ENCODE assay signal across 2 worm cellular contexts in genomic region chrII:5714807-5715206, ce11.
TF ChIP-seq lines count a peak whose summit lies in the region.

TSS of gene tiar-1 (minus strand) at chrII:5714823.
TSS of gene lelo-4 (plus strand) at chrII:5714924.

TF ChIP-seq in whole organism, L1 larva, 84 proteins besides CTCF, POLR2A, EP300 and RAD21 (continued from another document):
- TF ChIP-seq nhr-20 (tag; optimal IDR thresholded peaks at IDR 0.05; lab: Kevin White, UChicago) = peak; percentile 68
- no peak for TF ChIP-seq aha-1 (tag; optimal IDR thresholded peaks at IDR 0.05; lab: Kevin White, UChicago)
- no peak for TF ChIP-seq ceh-8 (GFP tag; optimal IDR thresholded peaks at IDR 0.05; lab: Kevin White, UChicago)
- no peak for TF ChIP-seq pax-3 (tag; optimal IDR thresholded peaks at IDR 0.05; lab: Kevin White, UChicago)
- peak; percentile 19 for TF ChIP-seq nhr-90 (tag; optimal IDR thresholded peaks at IDR 0.05; lab: Kevin White, UChicago; ENCODE audit: poor library complexity)
- peak; percentile 62 for TF ChIP-seq blmp-1 (tag; optimal IDR thresholded peaks at IDR 0.05; lab: Kevin White, UChicago)
- TF ChIP-seq jun-1 (tag; optimal IDR thresholded peaks at IDR 0.05; lab: Kevin White, UChicago) = no peak
- peak; percentile 63 for TF ChIP-seq xbp-1 (tag; optimal IDR thresholded peaks at IDR 0.05; lab: Kevin White, UChicago)
- no peak for TF ChIP-seq egl-27 (tag; optimal IDR thresholded peaks at IDR 0.05; lab: Kevin White, UChicago)
- TF ChIP-seq Y116A8C.19 (tag; optimal IDR thresholded peaks at IDR 0.05; lab: Kevin White, UChicago; ENCODE audit: borderline replicate concordance) = no peak
- no peak for TF ChIP-seq hpl-2 (GFP tag; optimal IDR thresholded peaks at IDR 0.05; lab: Kevin White, UChicago)
- no peak for TF ChIP-seq egl-13 (tag; optimal IDR thresholded peaks at IDR 0.05; lab: Kevin White, UChicago)
- TF ChIP-seq snu-23 (GFP tag; optimal IDR thresholded peaks at IDR 0.05; lab: Kevin White, UChicago) = peak; percentile 76
- TF ChIP-seq sox-4 (tag; optimal IDR thresholded peaks at IDR 0.05; lab: Kevin White, UChicago) = no peak
- no peak for TF ChIP-seq fkh-10 (GFP tag; optimal IDR thresholded peaks at IDR 0.05; lab: Kevin White, UChicago)
- TF ChIP-seq ceh-82 (tag; optimal IDR thresholded peaks at IDR 0.05; lab: Kevin White, UChicago) = peak in 2 of 3 experiments; percentile 32 to 69
- TF ChIP-seq lsy-2 (tag; optimal IDR thresholded peaks at IDR 0.05; lab: Kevin White, UChicago) = peak; percentile 73 to 91
- peak; percentile 73 for TF ChIP-seq nhr-71 (tag; optimal IDR thresholded peaks at IDR 0.05; lab: Kevin White, UChicago)
- peak; percentile 57 for TF ChIP-seq F16B12.6 (tag; optimal IDR thresholded peaks at IDR 0.05; lab: Kevin White, UChicago)
- peak; percentile 54 for TF ChIP-seq swsn-7 (tag; optimal IDR thresholded peaks at IDR 0.05; lab: Kevin White, UChicago)
- no peak for TF ChIP-seq unc-30 (tag; optimal IDR thresholded peaks at IDR 0.05; lab: Kevin White, UChicago)
- no peak for TF ChIP-seq aly-2 (tag; optimal IDR thresholded peaks at IDR 0.05; lab: Kevin White, UChicago)
- no peak for TF ChIP-seq ets-5 (GFP tag; IDR thresholded peaks at IDR 0.05; lab: Robert Waterston, UW)
- TF ChIP-seq C16A3.4 (tag; optimal IDR thresholded peaks at IDR 0.05; lab: Kevin White, UChicago) = peak; percentile 66
- no peak for TF ChIP-seq pag-3 (tag; optimal IDR thresholded peaks at IDR 0.05; lab: Kevin White, UChicago; ENCODE audit: borderline replicate concordance, insufficient read depth)
- TF ChIP-seq unc-86 (tag; optimal IDR thresholded peaks at IDR 0.05; lab: Kevin White, UChicago) = peak; percentile 29
- TF ChIP-seq dpl-1 (GFP tag; optimal IDR thresholded peaks at IDR 0.05; lab: Kevin White, UChicago) = peak; percentile 85 to 94 (median 87)
- TF ChIP-seq nhr-19 (GFP tag; conservative IDR thresholded peaks at IDR 0.05; lab: Robert Waterston, UW) = peak; percentile 50
- TF ChIP-seq sup-37 (GFP tag; optimal IDR thresholded peaks at IDR 0.05; lab: Kevin White, UChicago) = no peak
- TF ChIP-seq mep-1 (tag; optimal IDR thresholded peaks at IDR 0.05; lab: Kevin White, UChicago) = peak; percentile 80
- no peak for TF ChIP-seq ama-1 (optimal IDR thresholded peaks at IDR 0.05; lab: Kevin White, UChicago)
- TF ChIP-seq rnt-1 (tag; optimal IDR thresholded peaks at IDR 0.05; lab: Kevin White, UChicago) = peak; percentile 74
- no peak for TF ChIP-seq zip-4 (GFP tag; optimal IDR thresholded peaks at IDR 0.05; lab: Kevin White, UChicago)
- peak; percentile 50 for TF ChIP-seq isw-1 (GFP tag; IDR thresholded peaks at IDR 0.05; lab: Robert Waterston, UW)
- TF ChIP-seq sptf-1 (tag; optimal IDR thresholded peaks at IDR 0.05; lab: Kevin White, UChicago) = no peak
- TF ChIP-seq C04F5.9 (tag; optimal IDR thresholded peaks at IDR 0.05; lab: Kevin White, UChicago) = no peak
- peak; percentile 42 for TF ChIP-seq nhr-47 (tag; optimal IDR thresholded peaks at IDR 0.05; lab: Kevin White, UChicago)
- peak; percentile 57 for TF ChIP-seq tbx-2 (tag; optimal IDR thresholded peaks at IDR 0.05; lab: Kevin White, UChicago)
- TF ChIP-seq lin-39 (tag; optimal IDR thresholded peaks at IDR 0.05; lab: Kevin White, UChicago) = no peak
- peak; percentile 42 for TF ChIP-seq lir-3 (tag; optimal IDR thresholded peaks at IDR 0.05; lab: Kevin White, UChicago; ENCODE audit: poor library complexity)
- TF ChIP-seq unc-130 (tag; optimal IDR thresholded peaks at IDR 0.05; lab: Kevin White, UChicago) = peak; percentile 77
- no peak for TF ChIP-seq elt-2 (tag; optimal IDR thresholded peaks at IDR 0.05; lab: Kevin White, UChicago)
- peak; percentile 58 for TF ChIP-seq skn-1 (tag; optimal IDR thresholded peaks at IDR 0.05; lab: Kevin White, UChicago)
- TF ChIP-seq lin-14 (GFP tag; optimal IDR thresholded peaks at IDR 0.05; lab: Kevin White, UChicago) = peak; percentile 76
- TF ChIP-seq mdl-1 (tag; optimal IDR thresholded peaks at IDR 0.05; lab: Kevin White, UChicago) = peak in 1 of 2 experiments; percentile 3
- no peak for TF ChIP-seq hlh-4 (tag; optimal IDR thresholded peaks at IDR 0.05; lab: Kevin White, UChicago)
- TF ChIP-seq snpc-4 (tag; optimal IDR thresholded peaks at IDR 0.05; lab: Kevin White, UChicago) = peak; percentile 45
- peak; percentile 24 to 91 for TF ChIP-seq efl-1 (optimal IDR thresholded peaks at IDR 0.05; lab: Kevin White, UChicago)
- peak; percentile 90 to 98 for TF ChIP-seq efl-1 (GFP tag; optimal IDR thresholded peaks at IDR 0.05 in 1 of 2; lab: Kevin White, UChicago)
- no peak for TF ChIP-seq grh-1 (GFP tag; IDR thresholded peaks at IDR 0.05; lab: Robert Waterston, UW)
- no peak for TF ChIP-seq efl-3 (GFP tag; optimal IDR thresholded peaks at IDR 0.05; lab: Kevin White, UChicago)
- TF ChIP-seq lin-35 (GFP tag; optimal IDR thresholded peaks at IDR 0.05; lab: Kevin White, UChicago) = peak; percentile 92 to 95

TF ChIP-seq in whole organism, young adult, 124 proteins besides CTCF, POLR2A, EP300 and RAD21 (continued from another document):
- TF ChIP-seq hmg-20 (GFP tag; IDR thresholded peaks at IDR 0.05; lab: Robert Waterston, UW) = no peak
- no peak for TF ChIP-seq Y53G8AR.9 (GFP tag; conservative IDR thresholded peaks at IDR 0.05; lab: Robert Waterston, UW)
- TF ChIP-seq snpc-4 (GFP tag; optimal IDR thresholded peaks at IDR 0.05; lab: Kevin White, UChicago) = peak; percentile 4
- peak in 3 of 4 experiments; percentile 27 to 63 (median 62) for TF ChIP-seq snpc-4 (tag; optimal IDR thresholded peaks at IDR 0.05; lab: Kevin White, UChicago)
- no peak for TF ChIP-seq him-1 (tag; optimal IDR thresholded peaks at IDR 0.05; lab: Kevin White, UChicago)
- no peak for TF ChIP-seq lir-1 (GFP tag; conservative IDR thresholded peaks at IDR 0.05; lab: Robert Waterston, UW)
- peak; percentile 78 for TF ChIP-seq ceh-27 (GFP tag; optimal IDR thresholded peaks at IDR 0.05; lab: Kevin White, UChicago)
- no peak for TF ChIP-seq die-1 (tag; optimal IDR thresholded peaks at IDR 0.05; lab: Kevin White, UChicago)
- TF ChIP-seq unc-62 (GFP tag; optimal IDR thresholded peaks at IDR 0.05; lab: Kevin White, UChicago) = no peak
- TF ChIP-seq nhr-120 (GFP tag; IDR thresholded peaks at IDR 0.05; lab: Robert Waterston, UW) = no peak
- peak; percentile 73 for TF ChIP-seq dpl-1 (GFP tag; optimal IDR thresholded peaks at IDR 0.05; lab: Kevin White, UChicago)
- peak; percentile 27 for TF ChIP-seq nhr-80 (tag; optimal IDR thresholded peaks at IDR 0.05; lab: Kevin White, UChicago)
- TF ChIP-seq K11D2.4 (GFP tag; IDR thresholded peaks at IDR 0.05; lab: Robert Waterston, UW) = no peak
- TF ChIP-seq repo-1 (tag; optimal IDR thresholded peaks at IDR 0.05; lab: Kevin White, UChicago) = no peak
- TF ChIP-seq mcd-1 (GFP tag; IDR thresholded peaks at IDR 0.05; lab: Robert Waterston, UW) = 0 out of 2 replicates have a peak, but pooled peaks have one; percentile 45
- peak; percentile 52 for TF ChIP-seq snpc-1.3 (tag; optimal IDR thresholded peaks at IDR 0.05; lab: Kevin White, UChicago; ENCODE audit: insufficient read depth)
- TF ChIP-seq mel-28 (tag; optimal IDR thresholded peaks at IDR 0.05; lab: Kevin White, UChicago; ENCODE audit: borderline replicate concordance) = no peak
- TF ChIP-seq sea-2 (GFP tag; IDR thresholded peaks at IDR 0.05; lab: Robert Waterston, UW) = no peak
- no peak for TF ChIP-seq ceh-79 (tag; optimal IDR thresholded peaks at IDR 0.05; lab: Kevin White, UChicago)
- TF ChIP-seq snpc-1.1 (tag; optimal IDR thresholded peaks at IDR 0.05; lab: Kevin White, UChicago; ENCODE audit: insufficient read depth) = no peak
- TF ChIP-seq lsy-27 (tag; optimal IDR thresholded peaks at IDR 0.05; lab: Kevin White, UChicago; ENCODE audit: borderline replicate concordance, insufficient read depth) = peak; percentile 48
- peak; percentile 72 for TF ChIP-seq snpc-3.4 (tag; optimal IDR thresholded peaks at IDR 0.05; lab: Kevin White, UChicago)
- TF ChIP-seq hlh-26 (GFP tag; conservative IDR thresholded peaks at IDR 0.05; lab: Robert Waterston, UW) = no peak
- TF ChIP-seq zfh-2 (GFP tag; conservative IDR thresholded peaks at IDR 0.05; lab: Robert Waterston, UW) = no peak
- TF ChIP-seq nfyb-1 (GFP tag; IDR thresholded peaks at IDR 0.05; lab: Robert Waterston, UW) = peak; percentile 61; the same call in 1 of the 2 replicates
- TF ChIP-seq madf-3 (GFP tag; IDR thresholded peaks at IDR 0.05; lab: Robert Waterston, UW) = peak; percentile 99
- TF ChIP-seq attf-3 (GFP tag; conservative IDR thresholded peaks at IDR 0.05; lab: Robert Waterston, UW) = no peak
- TF ChIP-seq F57C9.4 (tag; optimal IDR thresholded peaks at IDR 0.05; lab: Kevin White, UChicago) = no peak
- no peak for TF ChIP-seq aptf-3 (GFP tag; IDR thresholded peaks at IDR 0.05; lab: Robert Waterston, UW)
- peak; percentile 44; the same call in 1 of the 2 replicates for TF ChIP-seq ceh-100 (GFP tag; IDR thresholded peaks at IDR 0.05; lab: Robert Waterston, UW)
- TF ChIP-seq ztf-6 (GFP tag; IDR thresholded peaks at IDR 0.05; lab: Robert Waterston, UW) = no peak
- no peak for TF ChIP-seq B0336.3 (GFP tag; IDR thresholded peaks at IDR 0.05; lab: Robert Waterston, UW)
- TF ChIP-seq Y53F4B.3 (GFP tag; IDR thresholded peaks at IDR 0.05; lab: Robert Waterston, UW) = no peak
- no peak for TF ChIP-seq ceh-58 (GFP tag; IDR thresholded peaks at IDR 0.05; lab: Robert Waterston, UW)
- no peak for TF ChIP-seq atf-7 (tag; optimal IDR thresholded peaks at IDR 0.05; lab: Kevin White, UChicago)
- no peak for TF ChIP-seq dpff-1 (tag; optimal IDR thresholded peaks at IDR 0.05; lab: Kevin White, UChicago)
- TF ChIP-seq ekl-4 (GFP tag; IDR thresholded peaks at IDR 0.05; lab: Robert Waterston, UW) = 0 out of 2 replicates have a peak, but pooled peaks have one; percentile 31
